Fruit fly (Drosophila melanogaster): ENCODE measurements around the gene ND-ASHI.

ND-ASHI gene

dm6 chrX:6694979-6695388 lies 16.1 kb upstream of the ND-ASHI start, which contains the start of gene CG14442 (continued):
- TF ChIP-seq jing (GFP tag; optimal IDR thresholded peaks at IDR 0.05) = no peak
- no peak for TF ChIP-seq CG10431 (GFP tag; optimal IDR thresholded peaks at IDR 0.05)
- no peak for TF ChIP-seq Dfd (GFP tag; optimal IDR thresholded peaks at IDR 0.05)
- no peak for TF ChIP-seq Awh (GFP tag; IDR thresholded peaks at IDR 0.05)
- TF ChIP-seq yki (optimal IDR thresholded peaks at IDR 0.05) = no peak
- peak; percentile 33 to 50 for TF ChIP-seq dpn (GFP tag; optimal IDR thresholded peaks at IDR 0.05)
- TF ChIP-seq CG7928 (GFP tag; optimal IDR thresholded peaks at IDR 0.05) = no peak
- peak; percentile 23 for TF ChIP-seq unpg (GFP tag; optimal IDR thresholded peaks at IDR 0.05)
- no peak for TF ChIP-seq Trl (optimal IDR thresholded peaks at IDR 0.05)
- peak; percentile 0 for TF ChIP-seq Trl (GFP tag; optimal IDR thresholded peaks at IDR 0.05)
- no peak for TF ChIP-seq Vsx1 (GFP tag; optimal IDR thresholded peaks at IDR 0.05)
- no peak for TF ChIP-seq CG32532 (GFP tag; IDR thresholded peaks at IDR 0.05)
- TF ChIP-seq Ptx1 (GFP tag; IDR thresholded peaks at IDR 0.05) = no peak; the same call in 1 of the 2 replicates
- no peak for TF ChIP-seq CG16815 (GFP tag; optimal IDR thresholded peaks at IDR 0.05)
- peak; percentile 9 for TF ChIP-seq CG18011 (GFP tag; optimal IDR thresholded peaks at IDR 0.05)
- peak; percentile 18; the same call in 1 of the 2 replicates for TF ChIP-seq Xrp1 (GFP tag; IDR thresholded peaks at IDR 0.05)
- TF ChIP-seq inv (GFP tag; IDR thresholded peaks at IDR 0.05; ENCODE audit: partially characterized antibody) = peak; percentile 90
- peak; percentile 84 for TF ChIP-seq sens (GFP tag)
- no peak for TF ChIP-seq CG3163 (GFP tag; optimal IDR thresholded peaks at IDR 0.05)
- no peak for TF ChIP-seq Atf6 (GFP tag; IDR thresholded peaks at IDR 0.05)
- peak; percentile 94 for TF ChIP-seq HLH4C (GFP tag; IDR thresholded peaks at IDR 0.05; ENCODE audit: partially characterized antibody)
- TF ChIP-seq CG11504 (tag; optimal IDR thresholded peaks at IDR 0.05) = peak; percentile 37
- no peak for TF ChIP-seq D19A (tag; optimal IDR thresholded peaks at IDR 0.05)
- TF ChIP-seq pzg (GFP tag; optimal IDR thresholded peaks at IDR 0.05) = peak; percentile 66
- TF ChIP-seq CG13296 (GFP tag; optimal IDR thresholded peaks at IDR 0.05) = peak; percentile 29
- no peak for TF ChIP-seq Hr3 (GFP tag; optimal IDR thresholded peaks at IDR 0.05)
- peak; percentile 31 for TF ChIP-seq CG9817 (tag; optimal IDR thresholded peaks at IDR 0.05)
- TF ChIP-seq knrl (GFP tag; IDR thresholded peaks at IDR 0.05; ENCODE audit: partially characterized antibody) = peak; percentile 93
- TF ChIP-seq Drgx (GFP tag; IDR thresholded peaks at IDR 0.05) = no peak
- peak; percentile 64 for TF ChIP-seq CG30403 (GFP tag; optimal IDR thresholded peaks at IDR 0.05)
- TF ChIP-seq trh (GFP tag; optimal IDR thresholded peaks at IDR 0.05) = no peak
- TF ChIP-seq Kr (GFP tag; optimal IDR thresholded peaks at IDR 0.05) = no peak
- no peak for TF ChIP-seq CG17328 (GFP tag; IDR thresholded peaks at IDR 0.05)
- TF ChIP-seq Nf-YA (GFP tag; IDR thresholded peaks at IDR 0.05) = no peak
- no peak for TF ChIP-seq CG4707 (GFP tag; optimal IDR thresholded peaks at IDR 0.05)
- TF ChIP-seq Opbp (GFP tag; IDR thresholded peaks at IDR 0.05; ENCODE audit: partially characterized antibody) = peak; percentile 88; the same call in 2 of the 3 replicates
- peak; percentile 17 for TF ChIP-seq CG18476 (GFP tag; optimal IDR thresholded peaks at IDR 0.05)
- no peak for TF ChIP-seq tx (GFP tag; optimal IDR thresholded peaks at IDR 0.05)
- TF ChIP-seq CG12071 (GFP tag; optimal IDR thresholded peaks at IDR 0.05) = no peak
- TF ChIP-seq dmrt99B (tag; optimal IDR thresholded peaks at IDR 0.05) = no peak
- TF ChIP-seq gcm2 (GFP tag; optimal IDR thresholded peaks at IDR 0.05) = no peak
- TF ChIP-seq eve (GFP tag; optimal IDR thresholded peaks at IDR 0.05) = no peak
- no peak for TF ChIP-seq ftz-f1 (GFP tag; optimal IDR thresholded peaks at IDR 0.05)
- TF ChIP-seq CG32767 (GFP tag; IDR thresholded peaks at IDR 0.05) = no peak
- no peak for TF ChIP-seq CG8281 (tag; optimal IDR thresholded peaks at IDR 0.05)
- TF ChIP-seq pfk (GFP tag; optimal IDR thresholded peaks at IDR 0.05) = no peak
- no peak for TF ChIP-seq CG2889 (GFP tag; IDR thresholded peaks at IDR 0.05)
- no peak for TF ChIP-seq rib (GFP tag; IDR thresholded peaks at IDR 0.05)
- no peak for TF ChIP-seq NC2β (GFP tag; optimal IDR thresholded peaks at IDR 0.05)
- no peak for TF ChIP-seq cg (GFP tag; optimal IDR thresholded peaks at IDR 0.05)
- TF ChIP-seq cato (GFP tag; optimal IDR thresholded peaks at IDR 0.05; ENCODE audit: borderline replicate concordance) = no peak
- TF ChIP-seq btn (GFP tag; optimal IDR thresholded peaks at IDR 0.05) = no peak

Data from whole organism, embryonic.